Fruit fly (Drosophila melanogaster) S2 (cell line): ENCODE data around the gene Obp19b.

Experiments used
- CG8478 ChIP-seq: fragments of >200 bp; optimal IDR thresholded peaks from 2 replicates; lab custom pipeline; 2018
- CTCF ChIP-seq, 2 experiments: fragments of >200 bp; optimal IDR thresholded peaks; 2 replicates each; lab custom pipeline; 2018

The Obp19b gene

DNA sequence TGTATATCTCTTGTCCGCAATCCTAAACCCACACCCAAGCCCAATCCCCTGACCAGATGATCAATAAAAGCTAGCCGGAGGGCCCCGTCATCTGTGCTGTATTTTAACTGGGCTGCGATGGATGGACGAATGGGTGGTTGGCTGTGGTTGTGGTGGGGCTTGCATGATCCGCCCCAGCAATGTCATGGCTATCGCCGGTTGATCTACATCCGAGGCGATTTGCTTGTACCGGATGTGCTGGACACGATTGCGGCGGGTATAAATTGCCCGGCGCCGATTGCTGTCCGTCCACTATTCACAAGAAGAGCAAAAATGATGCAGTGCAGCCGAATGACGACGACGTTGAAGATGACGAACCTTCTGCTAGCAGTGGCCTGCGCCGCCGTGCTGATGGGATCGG, at the start of gene Obp19b:
Obp19b (plus strand) TSS at position 301 of the 400 bp plus-strand sequence.
- TF ChIP-seq CG8478 (lab: Kevin White, UChicago) (no peak), CTCF (optimal IDR thresholded peaks at IDR 0.05; lab: Kevin White, UChicago) (no peak)

- no peak for TF ChIP-seq CTCF (optimal IDR thresholded peaks at IDR 0.05; lab: Kevin White, UChicago)
- no peak for TF ChIP-seq CG8478 (lab: Kevin White, UChicago)
These were observed 40.1 kb upstream of the Obp19b start, which contains the start of gene CG12679 for dm6 chrX:20376422-20376821. Gene CG12679 (minus strand): TSS chrX:20376522.

dm6 chrX:20385865-20386264, 30.7 kb upstream of the Obp19b start:
- TF ChIP-seq CG8478 (lab: Kevin White, UChicago) (no peak), CTCF (optimal IDR thresholded peaks at IDR 0.05; lab: Kevin White, UChicago) (peak; percentile 53)

DNA sequence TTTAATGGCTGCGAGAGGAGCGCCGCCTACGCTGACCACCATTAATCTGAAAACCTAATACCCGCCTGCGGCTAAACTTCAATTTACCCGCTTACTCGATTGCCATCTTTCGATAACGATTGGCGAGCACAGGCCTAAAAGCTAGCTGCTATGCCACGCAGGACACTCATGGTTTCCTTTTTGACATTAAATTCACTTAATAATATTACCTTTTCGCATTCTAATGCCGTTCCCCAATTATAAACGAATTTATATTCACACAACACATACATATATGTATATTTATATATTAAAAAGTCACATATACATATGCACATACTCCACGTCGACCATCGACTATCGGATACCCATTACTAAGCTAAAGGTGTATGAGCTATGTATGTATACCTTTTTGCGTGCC, 26.9 kb upstream of the Obp19b start:
- TF ChIP-seq CTCF (optimal IDR thresholded peaks at IDR 0.05; lab: Kevin White, UChicago) = no peak
- TF ChIP-seq CG8478 (lab: Kevin White, UChicago) = no peak

DNA sequence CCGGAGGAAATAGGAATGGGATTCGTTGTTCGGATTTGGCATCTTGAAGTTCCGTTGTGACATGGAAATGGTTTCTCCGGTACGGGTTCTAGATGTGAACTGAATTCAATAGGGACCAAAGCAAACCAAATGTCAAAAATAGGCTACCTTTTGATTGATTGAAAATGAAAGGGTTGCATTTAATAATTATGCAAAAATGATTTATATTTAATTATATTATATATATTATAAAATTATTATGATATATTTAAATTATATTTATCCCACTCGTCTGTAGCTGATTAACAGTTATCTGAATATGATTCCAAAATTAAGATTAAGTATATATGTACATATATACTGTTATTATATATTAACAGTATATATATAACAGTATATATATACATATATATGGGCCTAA, 25.8 kb upstream of the Obp19b start, which contains the start of gene jb:
jb (minus strand) TSS at position 101 of the 400 bp plus-strand sequence.
- TF ChIP-seq CTCF (optimal IDR thresholded peaks at IDR 0.05; lab: Kevin White, UChicago) = no peak
- TF ChIP-seq CG8478 (lab: Kevin White, UChicago) = no peak

dm6 chrX:20391230-20391629, 25.3 kb upstream of the Obp19b start:
- peak; percentile 26 to 53 for TF ChIP-seq CTCF (optimal IDR thresholded peaks at IDR 0.05; lab: Kevin White, UChicago)
- no peak for TF ChIP-seq CG8478 (lab: Kevin White, UChicago)

dm6 chrX:20393580-20393979, 23.0 kb upstream of the Obp19b start, which contains the start of gene Syx16:
Gene Syx16 (minus strand): TSS chrX:20393751.
- no peak for TF ChIP-seq CG8478 (lab: Kevin White, UChicago)
- TF ChIP-seq CTCF (optimal IDR thresholded peaks at IDR 0.05; lab: Kevin White, UChicago) = no peak

- no peak for TF ChIP-seq CG8478 (lab: Kevin White, UChicago)
- no peak for TF ChIP-seq CTCF (optimal IDR thresholded peaks at IDR 0.05; lab: Kevin White, UChicago)
These were observed 22.2 kb upstream of the Obp19b start, which contains the start of gene HERC2 for dm6 chrX:20394066-20394913. Gene HERC2 (plus strand): TSS chrX:20394395.

dm6 chrX:20411635-20412034, 4.9 kb upstream of the Obp19b start:
- no peak for TF ChIP-seq CG8478 (lab: Kevin White, UChicago)
- TF ChIP-seq CTCF (optimal IDR thresholded peaks at IDR 0.05; lab: Kevin White, UChicago) = no peak

- TF ChIP-seq CG8478 (lab: Kevin White, UChicago) (no peak), CTCF (optimal IDR thresholded peaks at IDR 0.05; lab: Kevin White, UChicago) (no peak)
These were observed 3.1 kb upstream of the Obp19b start, which contains the start of gene CG15459 for dm6 chrX:20413481-20413880. Gene CG15459 (minus strand): TSS chrX:20413581.

- TF ChIP-seq CG8478 (lab: Kevin White, UChicago) = no peak
- TF ChIP-seq CTCF (optimal IDR thresholded peaks at IDR 0.05; lab: Kevin White, UChicago) = no peak
These were observed 2.4 kb upstream of the Obp19b start, which contains the start of gene CG15458 for dm6 chrX:20414099-20414498. Gene CG15458 (minus strand): TSS chrX:20414199.

DNA sequence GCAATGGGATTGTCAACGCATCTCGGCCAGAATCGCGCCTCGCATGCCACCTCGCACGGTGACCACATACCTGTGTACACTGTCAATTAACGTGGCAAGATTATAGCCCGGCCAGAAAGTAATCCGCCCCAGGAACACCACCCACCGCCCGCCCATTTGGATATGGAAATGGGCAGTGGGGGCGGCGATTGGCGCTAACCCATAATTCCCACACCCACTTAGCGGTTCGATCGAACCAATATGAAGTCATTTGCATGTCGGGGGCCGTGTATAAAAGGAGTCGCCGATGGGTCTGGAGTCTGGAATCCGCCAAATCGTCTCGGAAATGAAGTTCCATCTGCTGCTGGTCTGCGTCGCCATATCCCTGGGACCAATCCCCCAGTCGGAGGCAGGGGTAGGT, 1.1 kb upstream of the Obp19b start, which contains the start of gene Obp19a:
Obp19a (plus strand) TSS at position 301 of the 400 bp plus-strand sequence.
- TF ChIP-seq CTCF (optimal IDR thresholded peaks at IDR 0.05; lab: Kevin White, UChicago) = no peak
- no peak for TF ChIP-seq CG8478 (lab: Kevin White, UChicago)

DNA sequence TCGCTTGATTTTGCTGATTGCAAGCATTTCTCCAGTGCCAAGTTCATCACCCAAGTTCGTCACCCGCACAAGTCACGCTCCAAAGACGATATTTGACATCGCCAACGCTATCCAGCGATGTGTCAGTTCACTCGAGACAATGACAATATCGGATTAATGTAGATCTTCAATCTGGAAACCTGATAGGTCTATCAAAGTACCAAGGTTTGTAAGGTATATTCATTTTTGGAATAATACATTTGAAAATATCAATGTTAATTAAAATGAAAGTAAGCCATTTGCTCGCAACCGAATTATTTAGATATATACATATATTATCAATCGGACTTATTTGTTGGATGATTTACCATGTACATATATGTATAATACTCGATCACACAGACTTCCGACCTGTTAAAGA, 2.3 kb downstream of the Obp19b start, which contains the start of gene Obp19c:
Obp19c (minus strand) TSS at position 101 of the 400 bp plus-strand sequence.
- TF ChIP-seq CG8478 (lab: Kevin White, UChicago) = no peak
- no peak for TF ChIP-seq CTCF (optimal IDR thresholded peaks at IDR 0.05; lab: Kevin White, UChicago)

DNA sequence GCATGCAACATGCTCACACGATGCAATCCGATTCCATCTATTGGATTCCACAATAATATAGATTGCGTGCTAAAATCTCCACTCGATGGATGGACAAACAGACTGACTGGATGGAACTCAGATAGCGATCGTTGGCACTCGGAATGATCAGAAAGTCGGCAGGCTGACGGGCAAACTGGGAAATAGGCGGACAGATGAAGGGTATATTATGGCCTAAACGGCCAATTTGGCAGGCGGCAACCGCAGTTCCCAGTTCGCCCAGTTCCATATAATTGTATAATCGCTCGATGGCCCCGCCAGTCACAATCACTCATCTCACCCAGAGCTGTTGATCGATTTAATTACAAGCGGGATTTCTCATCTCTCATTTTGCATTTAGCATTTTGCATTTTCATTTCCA, 2.8 kb downstream of the Obp19b start, which contains the start of gene Obp19d:
Obp19d (plus strand) TSS at position 301 of the 400 bp plus-strand sequence.
- TF ChIP-seq CTCF (optimal IDR thresholded peaks at IDR 0.05; lab: Kevin White, UChicago) (no peak), CG8478 (lab: Kevin White, UChicago) (no peak)

DNA sequence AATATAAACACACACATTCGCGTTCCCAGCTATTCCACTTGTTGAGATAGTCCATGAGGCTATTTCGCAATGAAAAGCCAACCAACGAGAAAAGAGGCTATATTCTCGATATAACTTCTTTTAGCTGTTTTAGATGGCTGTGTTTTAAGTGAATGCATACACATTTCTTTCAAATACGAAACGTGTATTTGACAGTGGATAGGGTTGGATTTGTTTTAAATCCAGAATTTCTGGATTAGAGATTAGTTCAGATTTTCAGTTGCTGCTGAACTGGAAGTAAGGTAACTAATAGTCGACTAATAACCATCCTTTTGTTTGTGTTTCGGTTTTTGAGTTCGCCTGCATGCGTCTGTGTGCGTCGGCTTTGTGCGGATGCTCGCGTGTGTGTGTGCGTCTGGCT, 6.6 kb downstream of the Obp19b start:
- no peak for TF ChIP-seq CG8478 (lab: Kevin White, UChicago)
